Fruit fly (Drosophila melanogaster) whole organism, prepupa: ENCODE measurements around the gene CG31776.

ENCODE experiments used
- CG10631 ChIP-seq: fragments of 200-800 bp; sonication (Bioruptor generic); optimal IDR thresholded peaks from 2 replicates; lab custom pipeline; 2016; ENCODE audit warnings: missing biosample characterization, missing genetic modification characterization
- CG10669 ChIP-seq: fragments of 200-800 bp; sonication (Bioruptor generic); optimal IDR thresholded peaks from 3 replicates; lab custom pipeline; 2018; ENCODE audit warnings: missing biosample characterization, mild to moderate bottlenecking, missing genetic modification characterization, moderate library complexity
- CG11294 ChIP-seq: fragments of 200-800 bp; sonication (Bioruptor generic); IDR thresholded peaks from 2 replicates; pipeline ENCODE4 v1.3.6; 2022; ENCODE audit warnings: missing biosample characterization, missing genetic modification characterization
- CG11762 ChIP-seq: fragments of 200-800 bp; sonication (Bioruptor generic); optimal IDR thresholded peaks from 3 replicates; lab custom pipeline; 2016; ENCODE audit warnings: missing biosample characterization, missing genetic modification characterization; ENCODE audit not compliant: insufficient read depth
- CG15336 ChIP-seq: fragments of 200-800 bp; sonication (Bioruptor generic); IDR thresholded peaks from 2 replicates; pipeline ENCODE4 v1.3.6; 2022; ENCODE audit warnings: missing biosample characterization, missing genetic modification characterization
- CG1621 ChIP-seq: fragments of 200-800 bp; sonication (Bioruptor generic); optimal IDR thresholded peaks from 3 replicates; lab custom pipeline; 2018; ENCODE audit warnings: missing biosample characterization, mild to moderate bottlenecking, missing genetic modification characterization
- CG31627 ChIP-seq: fragments of 200-800 bp; sonication (Bioruptor generic); optimal IDR thresholded peaks from 3 replicates; lab custom pipeline; 2016; ENCODE audit warnings: missing biosample characterization, missing genetic modification characterization
- CG32006 ChIP-seq: fragments of 200-800 bp; sonication (Bioruptor generic); optimal IDR thresholded peaks from 3 replicates; lab custom pipeline; 2017; ENCODE audit warnings: missing biosample characterization, mild to moderate bottlenecking, missing genetic modification characterization
- CG6163 ChIP-seq: fragments of 200-800 bp; sonication (Bioruptor generic); IDR thresholded peaks from 3 replicates; pipeline ENCODE4 v1.3.6; 2022; ENCODE audit warnings: missing biosample characterization, missing genetic modification characterization
- CG6808 ChIP-seq: fragments of 200-800 bp; sonication (Bioruptor generic); optimal IDR thresholded peaks from 3 replicates; lab custom pipeline; 2017; ENCODE audit warnings: missing biosample characterization, missing genetic modification characterization, mild to moderate bottlenecking, moderate library complexity, missing genetic modification reagents
- CG8119 ChIP-seq: fragments of 200-800 bp; sonication (Bioruptor generic); IDR thresholded peaks from 3 replicates; pipeline ENCODE4 v1.3.6; 2022; ENCODE audit warnings: missing biosample characterization, missing genetic modification characterization
- CG8632 ChIP-seq: fragments of 200-800 bp; sonication (Bioruptor generic); optimal IDR thresholded peaks from 3 replicates; lab custom pipeline; 2016; ENCODE audit warnings: missing biosample characterization, missing genetic modification characterization
- CG9139 ChIP-seq: fragments of 200-800 bp; sonication (Bioruptor generic); optimal IDR thresholded peaks from 3 replicates; lab custom pipeline; 2017; ENCODE audit warnings: missing biosample characterization, mild to moderate bottlenecking, missing genetic modification characterization
- Eip75B ChIP-seq: fragments of 200-800 bp; sonication (Bioruptor generic); optimal IDR thresholded peaks from 3 replicates; lab custom pipeline; 2016; ENCODE audit warnings: missing biosample characterization, missing genetic modification characterization
- Eip78C ChIP-seq: fragments of 200-800 bp; sonication (Bioruptor generic); peaks from one replicate; lab custom pipeline; 2016; ENCODE audit warnings: missing biosample characterization, missing genetic modification characterization
- Ets21C ChIP-seq: fragments of 200-800 bp; sonication (Bioruptor generic); optimal IDR thresholded peaks from 3 replicates; lab custom pipeline; 2016; ENCODE audit warnings: missing biosample characterization, missing genetic modification characterization
- Gug ChIP-seq: fragments of 200-800 bp; sonication (Bioruptor generic); IDR thresholded peaks from 2 replicates; pipeline ENCODE4 v1.3.6; 2022; ENCODE audit warnings: missing biosample characterization, missing genetic modification characterization
- Hr39 ChIP-seq: fragments of 200-800 bp; sonication (Bioruptor generic); optimal IDR thresholded peaks from 2 replicates; lab custom pipeline; 2016; ENCODE audit warnings: missing biosample characterization, missing genetic modification characterization
- Hr4 ChIP-seq: fragments of 200-800 bp; sonication (Bioruptor generic); optimal IDR thresholded peaks from 3 replicates; lab custom pipeline; 2016; ENCODE audit warnings: missing biosample characterization, missing genetic modification characterization
- Lpt ChIP-seq: fragments of 200-800 bp; sonication (Bioruptor generic); optimal IDR thresholded peaks from 3 replicates; lab custom pipeline; 2016; ENCODE audit warnings: missing biosample characterization, missing genetic modification characterization
- OdsH ChIP-seq: fragments of 200-800 bp; sonication (Bioruptor generic); optimal IDR thresholded peaks from 3 replicates; lab custom pipeline; 2016; ENCODE audit warnings: missing biosample characterization, missing genetic modification characterization
- Sox102F ChIP-seq: fragments of 200-800 bp; sonication (Bioruptor generic); optimal IDR thresholded peaks from 2 replicates; lab custom pipeline; 2016; ENCODE audit warnings: missing biosample characterization, mild to moderate bottlenecking, missing genetic modification characterization
- Sox14 ChIP-seq: fragments of 200-800 bp; sonication (Bioruptor generic); optimal IDR thresholded peaks from 3 replicates; lab custom pipeline; 2016; ENCODE audit warnings: missing biosample characterization, missing genetic modification characterization
- cyc ChIP-seq: fragments of 200-800 bp; sonication (Bioruptor generic); optimal IDR thresholded peaks from 3 replicates; lab custom pipeline; 2016; ENCODE audit warnings: missing biosample characterization, missing genetic modification characterization
- eg ChIP-seq: fragments of 200-800 bp; sonication (Bioruptor generic); IDR thresholded peaks from 3 replicates; pipeline ENCODE4 v1.3.6; 2022; ENCODE audit warnings: missing biosample characterization, missing genetic modification characterization
- fd85E ChIP-seq: fragments of 200-800 bp; sonication (Bioruptor generic); optimal IDR thresholded peaks from 3 replicates; lab custom pipeline; 2016; ENCODE audit warnings: missing biosample characterization, missing genetic modification characterization
- fkh ChIP-seq: fragments of 200-800 bp; sonication (Bioruptor generic); optimal IDR thresholded peaks from 3 replicates; lab custom pipeline; 2017; ENCODE audit warnings: missing biosample characterization, mild to moderate bottlenecking, missing genetic modification characterization, moderate library complexity
- lz ChIP-seq: fragments of 200-800 bp; sonication (Bioruptor generic); optimal IDR thresholded peaks from 3 replicates; lab custom pipeline; 2016; ENCODE audit warnings: missing biosample characterization, missing genetic modification characterization
- pdm3 ChIP-seq: fragments of 200-800 bp; sonication (Bioruptor generic); optimal IDR thresholded peaks from 3 replicates; lab custom pipeline; 2016; ENCODE audit warnings: missing biosample characterization, missing genetic modification characterization
- salr ChIP-seq, 2 experiments: fragments of 200-800 bp; sonication (Bioruptor generic); optimal IDR thresholded peaks; 3 replicates each; lab custom pipeline; 2016 to 2018; ENCODE audit warnings: missing biosample characterization in 2 of 2, missing genetic modification characterization in 2 of 2, mild to moderate bottlenecking in 1 of 2
- ss ChIP-seq, 2 experiments: fragments of 200-800 bp; sonication (Bioruptor generic); optimal IDR thresholded peaks; 2 replicates in 1 of 2; 3 replicates in 1 of 2; lab custom pipeline; 2017 to 2018; ENCODE audit warnings: mild to moderate bottlenecking in 2 of 2, missing biosample characterization in 2 of 2, missing genetic modification characterization in 2 of 2, moderate library complexity in 1 of 2
- vri ChIP-seq: fragments of 200-800 bp; sonication (Bioruptor generic); optimal IDR thresholded peaks from 3 replicates; lab custom pipeline; 2016; ENCODE audit warnings: missing biosample characterization, mild to moderate bottlenecking, missing genetic modification characterization

Gene CG31776

dm6 chr2L:3495465-3495864 is 25.5 kb downstream of the CG31776 start:
- no peak for TF ChIP-seq CG31627
- TF ChIP-seq lz (GFP tag; lab: Kevin White, UChicago): no peak
- no peak for TF ChIP-seq ss (GFP tag; optimal IDR thresholded peaks at IDR 0.05; lab: Kevin White, UChicago)

DNA sequence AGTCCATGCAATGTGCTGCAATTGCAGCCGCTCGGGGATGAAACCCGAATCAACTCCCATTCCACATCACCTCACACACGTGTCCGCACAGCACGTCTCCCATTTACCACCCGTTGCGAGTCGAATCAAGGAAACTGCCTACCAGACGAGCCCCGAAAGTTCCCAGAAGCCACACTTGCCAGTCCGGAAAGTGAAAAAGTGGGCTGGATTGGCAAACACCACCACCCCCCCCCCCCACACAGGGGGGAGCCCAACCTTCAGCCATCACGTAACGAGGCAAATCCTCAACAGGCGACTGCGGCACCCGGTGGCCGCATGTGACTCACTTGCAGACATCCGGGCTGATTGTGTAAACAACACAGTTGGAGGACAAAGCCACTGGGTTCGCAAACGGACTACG is 34.9 kb downstream of the CG31776 start:
- no peak for TF ChIP-seq pdm3
- TF ChIP-seq CG15336 (GFP tag; lab: Robert Waterston, UW): no peak
- no peak for TF ChIP-seq CG32006 (GFP tag; lab: Kevin White, UChicago)
- TF ChIP-seq CG31627: no peak
- TF ChIP-seq Hr39 (GFP tag; lab: Kevin White, UChicago): no peak
- TF ChIP-seq CG10631 (GFP tag; lab: Kevin White, UChicago): no peak
- TF ChIP-seq Gug (GFP tag; lab: Robert Waterston, UW): no peak
- no peak for TF ChIP-seq Ets21C (GFP tag; lab: Kevin White, UChicago)
- TF ChIP-seq Sox14 (GFP tag; lab: Kevin White, UChicago): no peak
- no peak for TF ChIP-seq Hr4 (GFP tag; lab: Kevin White, UChicago)
- TF ChIP-seq cyc (GFP tag; lab: Kevin White, UChicago): no peak
- TF ChIP-seq fd85E: no peak
- TF ChIP-seq Eip75B (GFP tag; lab: Kevin White, UChicago): no peak
- no peak for TF ChIP-seq eg (GFP tag; lab: Robert Waterston, UW)
- TF ChIP-seq Lpt (GFP tag; lab: Kevin White, UChicago): no peak
- no peak for TF ChIP-seq OdsH (GFP tag; lab: Kevin White, UChicago)
- TF ChIP-seq CG11762 (GFP tag; lab: Kevin White, UChicago): no peak
- TF ChIP-seq Eip78C: no peak

- no peak for TF ChIP-seq CG6163
- no peak for TF ChIP-seq Lpt (GFP tag; lab: Kevin White, UChicago)
- TF ChIP-seq salr (GFP tag; optimal IDR thresholded peaks at IDR 0.05; lab: Kevin White, UChicago): no peak
- no peak for TF ChIP-seq fkh (GFP tag; lab: Kevin White, UChicago)
- no peak for TF ChIP-seq CG11762 (GFP tag; lab: Kevin White, UChicago)
- no peak for TF ChIP-seq CG15336 (GFP tag; lab: Robert Waterston, UW)
- TF ChIP-seq vri (GFP tag; lab: Kevin White, UChicago): no peak
- TF ChIP-seq Gug (GFP tag; lab: Robert Waterston, UW): no peak
- TF ChIP-seq Eip75B (GFP tag; lab: Kevin White, UChicago): no peak
- TF ChIP-seq CG1621 (tag; lab: Kevin White, UChicago): no peak
- no peak for TF ChIP-seq CG6808 (GFP tag; lab: Kevin White, UChicago)
- TF ChIP-seq fd85E: no peak
- TF ChIP-seq Ets21C (GFP tag; lab: Kevin White, UChicago): no peak
- TF ChIP-seq Sox102F (GFP tag; lab: Kevin White, UChicago): no peak
- TF ChIP-seq CG31627: no peak
- no peak for TF ChIP-seq CG10669
Observed at dm6 chr2L:3506322-3506721, 36.3 kb downstream of the CG31776 start.

dm6 chr2L:3506806-3507205 is 36.8 kb downstream of the CG31776 start:
- TF ChIP-seq CG8119 (GFP tag; lab: Robert Waterston, UW) (0 out of 3 replicates have a peak, but pooled peaks have one; percentile 15), CG6808 (GFP tag; lab: Kevin White, UChicago) (no peak), Hr4 (GFP tag; lab: Kevin White, UChicago) (peak; percentile 49), Eip78C (peak; percentile 28), CG9139 (GFP tag; lab: Kevin White, UChicago) (no peak), CG11762 (GFP tag; lab: Kevin White, UChicago) (no peak), CG8632 (GFP tag; lab: Kevin White, UChicago) (no peak), Ets21C (GFP tag; lab: Kevin White, UChicago) (no peak), eg (GFP tag; lab: Robert Waterston, UW) (peak; percentile 66; the same call in 1 of the 3 replicates), CG32006 (GFP tag; lab: Kevin White, UChicago) (no peak), OdsH (GFP tag; lab: Kevin White, UChicago) (peak; percentile 16), CG11294 (GFP tag; lab: Robert Waterston, UW) (no peak)
